Fruit fly (Drosophila melanogaster): ENCODE data around the gene CG42570.

Gene CG42570

DNA sequence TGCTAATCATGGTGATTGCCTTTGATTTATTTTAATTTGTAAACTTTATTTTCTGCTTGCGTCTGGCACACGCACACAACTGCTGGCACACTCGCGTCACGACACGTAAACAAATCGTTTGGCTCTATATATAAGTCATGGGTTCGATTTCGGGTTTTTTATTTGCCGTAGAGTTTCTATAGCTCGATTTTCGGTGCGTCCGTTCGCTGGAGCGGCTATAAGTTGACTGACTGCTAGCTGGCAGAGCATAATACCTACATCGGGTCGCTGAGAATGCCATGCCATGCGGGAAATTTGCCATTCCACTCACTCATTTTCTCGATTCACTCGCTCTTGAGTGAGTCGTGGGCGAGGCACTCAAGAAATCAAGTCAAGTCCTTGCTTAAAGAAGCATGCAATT is 10.6 kb downstream of the CG42570 start, which contains the start of gene comm:
TSS of gene comm (minus strand) at position 236 of the 400 bp plus-strand sequence.
- TF ChIP-seq cic (GFP tag; optimal IDR thresholded peaks at IDR 0.05) (no peak), tj (GFP tag; optimal IDR thresholded peaks at IDR 0.05) (no peak), CG5204 (GFP tag; optimal IDR thresholded peaks at IDR 0.05) (no peak), toe (GFP tag; optimal IDR thresholded peaks at IDR 0.05) (no peak), Clk (GFP tag; optimal IDR thresholded peaks at IDR 0.05) (no peak), CG7045 (GFP tag; optimal IDR thresholded peaks at IDR 0.05) (no peak), CG1620 (GFP tag; optimal IDR thresholded peaks at IDR 0.05) (no peak), CG11617 (GFP tag; optimal IDR thresholded peaks at IDR 0.05) (no peak), bab1 (GFP tag; optimal IDR thresholded peaks at IDR 0.05) (no peak), Crg-1 (GFP tag; optimal IDR thresholded peaks at IDR 0.05) (no peak), ovo (GFP tag; optimal IDR thresholded peaks at IDR 0.05) (no peak), Mnt (GFP tag; optimal IDR thresholded peaks at IDR 0.05) (no peak), CG7101 (tag; optimal IDR thresholded peaks at IDR 0.05) (no peak), Hr96 (GFP tag; optimal IDR thresholded peaks at IDR 0.05) (no peak), cnc (optimal IDR thresholded peaks at IDR 0.05) (no peak), CG33017 (tag; optimal IDR thresholded peaks at IDR 0.05) (no peak), CG14711 (tag; optimal IDR thresholded peaks at IDR 0.05) (no peak)

DNA sequence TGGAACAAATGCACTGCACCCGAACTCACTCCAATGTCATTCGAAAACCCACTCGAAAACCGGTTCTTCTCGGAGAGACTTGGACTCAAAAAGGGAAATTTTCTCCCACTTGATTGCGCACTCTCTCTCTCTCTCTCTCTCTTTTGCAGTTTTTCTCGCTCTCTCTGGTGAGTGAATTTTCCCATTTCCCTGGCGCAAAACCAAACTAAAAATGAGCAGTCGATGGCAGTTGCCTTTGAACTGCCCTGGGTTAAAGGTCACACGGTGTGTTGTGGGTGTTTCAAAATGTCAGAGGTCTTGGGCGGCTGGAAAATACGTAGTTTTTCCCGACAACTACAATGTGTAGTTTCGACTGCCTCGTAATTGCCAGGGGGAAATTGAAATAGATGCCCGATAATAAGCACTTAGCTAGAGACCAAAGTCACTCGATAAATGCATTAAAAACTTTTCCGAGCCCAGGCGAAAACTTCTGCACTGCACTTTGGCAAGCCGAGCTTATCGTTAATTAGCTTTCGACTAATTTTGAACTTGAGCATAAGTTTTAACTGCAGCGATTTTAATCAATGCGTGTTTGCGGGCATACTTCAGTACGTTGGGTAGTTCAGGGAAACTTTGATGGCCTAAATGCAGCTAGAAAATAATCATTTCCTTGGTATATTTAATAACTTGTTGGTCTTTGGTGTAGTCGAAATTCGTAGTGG is 11.8 kb downstream of the CG42570 start:
- TF ChIP-seq CG14711 (tag; optimal IDR thresholded peaks at IDR 0.05): no peak
- no peak for TF ChIP-seq pad (GFP tag; optimal IDR thresholded peaks at IDR 0.05)
- TF ChIP-seq bab1 (GFP tag; optimal IDR thresholded peaks at IDR 0.05): no peak
- TF ChIP-seq CG33017 (tag; optimal IDR thresholded peaks at IDR 0.05): no peak
- TF ChIP-seq tj (GFP tag; optimal IDR thresholded peaks at IDR 0.05): no peak
- no peak for TF ChIP-seq CG7045 (GFP tag; optimal IDR thresholded peaks at IDR 0.05)
- no peak for TF ChIP-seq toe (GFP tag; optimal IDR thresholded peaks at IDR 0.05)
- TF ChIP-seq CG1620 (GFP tag; optimal IDR thresholded peaks at IDR 0.05): no peak
- no peak for TF ChIP-seq Crg-1 (GFP tag; optimal IDR thresholded peaks at IDR 0.05)
- TF ChIP-seq CG12768 (GFP tag; optimal IDR thresholded peaks at IDR 0.05): no peak

DNA sequence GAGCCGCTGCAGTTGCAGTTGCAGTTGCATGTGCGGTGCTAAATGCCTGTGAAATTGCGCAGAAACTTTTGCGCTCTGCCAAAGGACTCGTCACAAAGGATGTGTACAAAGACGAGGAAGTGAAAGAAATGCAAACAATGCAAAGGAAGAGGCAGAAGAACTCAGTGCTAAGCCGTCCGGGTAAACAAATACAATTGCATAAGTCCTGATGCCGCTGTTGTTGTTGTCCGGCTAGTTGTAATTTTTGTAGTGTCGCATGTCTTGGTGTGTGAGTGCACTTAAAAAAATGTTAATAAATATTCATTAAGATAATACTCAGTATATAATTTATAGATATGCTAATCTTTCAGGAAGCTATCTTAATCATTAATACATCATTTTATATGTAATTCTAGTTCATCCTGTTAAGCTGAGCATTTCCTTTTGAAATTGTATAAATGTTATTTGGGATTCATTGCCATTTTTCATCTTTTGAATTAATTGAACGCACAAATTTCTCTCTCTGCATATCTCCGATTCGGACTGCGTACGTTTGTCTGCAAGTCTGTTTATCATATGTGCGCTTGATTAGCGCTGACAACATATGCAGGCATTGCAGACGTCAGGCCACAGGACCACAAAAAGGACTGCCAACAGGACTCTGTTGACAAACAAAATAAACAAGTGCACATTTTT is 14.3 kb downstream of the CG42570 start:
- TF ChIP-seq cic (GFP tag; optimal IDR thresholded peaks at IDR 0.05) (no peak), pad (GFP tag; optimal IDR thresholded peaks at IDR 0.05) (no peak), kay (GFP tag; ENCODE audit: borderline replicate concordance) (no peak), bab1 (GFP tag; optimal IDR thresholded peaks at IDR 0.05) (no peak), ovo (GFP tag; optimal IDR thresholded peaks at IDR 0.05) (no peak), cnc (optimal IDR thresholded peaks at IDR 0.05) (no peak), CG5204 (GFP tag; optimal IDR thresholded peaks at IDR 0.05) (no peak), tj (GFP tag; optimal IDR thresholded peaks at IDR 0.05) (no peak), Crg-1 (GFP tag; optimal IDR thresholded peaks at IDR 0.05) (no peak), Clk (GFP tag; optimal IDR thresholded peaks at IDR 0.05) (no peak), CG11617 (GFP tag; optimal IDR thresholded peaks at IDR 0.05) (no peak), Hr96 (GFP tag; optimal IDR thresholded peaks at IDR 0.05) (no peak), CG7045 (GFP tag; optimal IDR thresholded peaks at IDR 0.05) (no peak), CG1620 (GFP tag; optimal IDR thresholded peaks at IDR 0.05) (no peak), CG33017 (tag; optimal IDR thresholded peaks at IDR 0.05) (no peak), CG12768 (GFP tag; optimal IDR thresholded peaks at IDR 0.05) (no peak), Mnt (GFP tag; optimal IDR thresholded peaks at IDR 0.05) (no peak)

DNA sequence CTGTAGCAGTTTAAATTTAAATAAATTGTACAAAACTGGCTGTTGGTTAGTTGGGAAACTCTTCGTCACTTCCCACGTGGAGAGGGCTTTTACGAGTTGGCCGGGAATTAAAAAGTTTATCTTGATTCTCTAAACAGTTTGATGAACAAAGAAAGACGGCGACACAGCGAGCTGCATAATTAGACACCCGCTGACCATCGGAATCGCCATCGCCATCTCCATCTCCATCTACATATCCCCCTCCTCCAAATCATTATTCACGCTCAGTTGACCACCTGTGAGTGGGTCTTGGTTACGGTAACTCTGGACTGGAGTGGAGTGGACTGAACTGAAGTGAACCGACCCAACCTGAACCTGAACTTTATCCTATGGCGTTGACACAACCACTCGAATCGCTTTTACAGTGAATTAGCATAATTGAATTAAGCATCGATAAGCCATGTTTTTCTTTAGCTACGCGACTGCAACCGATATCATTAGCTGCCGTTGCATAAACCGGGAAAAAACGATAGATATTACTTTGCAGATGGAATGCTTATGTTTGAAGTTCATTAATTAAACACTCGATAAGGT is 23.2 kb downstream of the CG42570 start:
- TF ChIP-seq Mnt (GFP tag; optimal IDR thresholded peaks at IDR 0.05): no peak
- no peak for TF ChIP-seq kay (GFP tag; ENCODE audit: borderline replicate concordance)
- no peak for TF ChIP-seq CG12768 (GFP tag; optimal IDR thresholded peaks at IDR 0.05)
- no peak for TF ChIP-seq CG5204 (GFP tag; optimal IDR thresholded peaks at IDR 0.05)
- no peak for TF ChIP-seq CG1620 (GFP tag; optimal IDR thresholded peaks at IDR 0.05)
- TF ChIP-seq CG33017 (tag; optimal IDR thresholded peaks at IDR 0.05): no peak
- TF ChIP-seq cic (GFP tag; optimal IDR thresholded peaks at IDR 0.05): no peak
- no peak for TF ChIP-seq Hr96 (GFP tag; optimal IDR thresholded peaks at IDR 0.05)
- TF ChIP-seq tj (GFP tag; optimal IDR thresholded peaks at IDR 0.05): no peak

DNA sequence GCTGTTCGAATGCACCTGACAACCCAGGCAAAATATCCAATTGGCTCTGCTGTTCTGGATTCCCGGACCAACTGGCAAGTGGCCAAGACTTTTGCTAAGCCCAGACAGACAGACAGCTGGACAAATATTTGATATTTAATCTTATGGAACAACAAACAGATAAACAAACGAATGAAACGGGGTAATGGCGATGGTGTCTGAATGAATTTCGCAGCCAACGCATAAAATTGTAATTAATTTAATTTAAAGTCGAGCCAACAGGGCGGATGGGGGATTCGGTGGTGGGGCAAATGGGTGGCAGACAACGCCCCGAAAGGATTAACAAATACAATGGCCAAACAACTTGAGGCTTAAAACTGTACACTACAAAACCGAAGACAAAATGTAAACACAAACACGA is 24.2 kb downstream of the CG42570 start:
- no peak for TF ChIP-seq CG7045 (GFP tag; optimal IDR thresholded peaks at IDR 0.05)
- no peak for TF ChIP-seq CG33017 (tag; optimal IDR thresholded peaks at IDR 0.05)
- TF ChIP-seq cnc (optimal IDR thresholded peaks at IDR 0.05): no peak
- TF ChIP-seq CG5204 (GFP tag; optimal IDR thresholded peaks at IDR 0.05): no peak
- TF ChIP-seq Mnt (GFP tag; optimal IDR thresholded peaks at IDR 0.05): no peak
- no peak for TF ChIP-seq toe (GFP tag; optimal IDR thresholded peaks at IDR 0.05)
- no peak for TF ChIP-seq kay (GFP tag; ENCODE audit: borderline replicate concordance)

DNA sequence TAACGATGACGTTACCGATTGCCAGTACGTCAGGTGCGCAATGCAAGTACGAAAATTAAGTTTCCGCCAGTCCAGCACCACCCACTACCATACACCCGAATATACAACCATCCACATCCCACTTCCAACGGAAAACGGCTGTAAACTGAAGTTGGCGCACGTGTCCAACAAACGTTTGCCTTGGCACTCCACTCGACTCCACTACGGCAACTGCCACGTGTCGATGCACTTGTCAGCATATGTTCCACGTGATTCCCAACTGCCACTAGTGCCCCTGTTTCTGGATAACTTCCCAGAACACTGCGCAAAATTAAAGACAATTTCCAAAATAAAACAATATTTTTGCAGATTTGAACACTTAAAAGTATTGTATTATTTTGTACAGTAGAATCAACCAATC is 28.6 kb downstream of the CG42570 start:
- TF ChIP-seq cnc (optimal IDR thresholded peaks at IDR 0.05) (no peak), toe (GFP tag; optimal IDR thresholded peaks at IDR 0.05) (no peak), CG12768 (GFP tag; optimal IDR thresholded peaks at IDR 0.05) (no peak), CG7101 (tag; optimal IDR thresholded peaks at IDR 0.05) (no peak), Hr96 (GFP tag; optimal IDR thresholded peaks at IDR 0.05) (no peak), ovo (GFP tag; optimal IDR thresholded peaks at IDR 0.05) (no peak), CG1620 (GFP tag; optimal IDR thresholded peaks at IDR 0.05) (no peak), pad (GFP tag; optimal IDR thresholded peaks at IDR 0.05) (no peak), CG33017 (tag; optimal IDR thresholded peaks at IDR 0.05) (no peak), CG5204 (GFP tag; optimal IDR thresholded peaks at IDR 0.05) (no peak), Clk (GFP tag; optimal IDR thresholded peaks at IDR 0.05) (no peak), Mnt (GFP tag; optimal IDR thresholded peaks at IDR 0.05) (no peak)
